Worm (Caenorhabditis elegans): ENCODE data around the gene F23A7.4.

F23A7.4 gene

ce11 chrX:16209660-16210059 is 2.7 kb upstream of the F23A7.4 start (continued):
- TF ChIP-seq nfya-2 (GFP tag; IDR thresholded peaks at IDR 0.05) (no peak), nhr-179 (tag; optimal IDR thresholded peaks at IDR 0.05) (peak; percentile 69), sdz-38 (tag; optimal IDR thresholded peaks at IDR 0.05) (no peak), lsy-27 (tag; optimal IDR thresholded peaks at IDR 0.05; ENCODE audit: borderline replicate concordance, insufficient read depth) (peak; percentile 80), sea-2 (GFP tag; IDR thresholded peaks at IDR 0.05) (peak; percentile 71; the same call in 1 of the 2 replicates), aptf-2 (GFP tag; conservative IDR thresholded peaks at IDR 0.05) (0 out of 2 replicates have a peak, but pooled peaks have one; percentile 26), ztf-6 (GFP tag; IDR thresholded peaks at IDR 0.05) (peak; percentile 87; the same call in 1 of the 2 replicates), Y67H2A.10 (GFP tag; conservative IDR thresholded peaks at IDR 0.05) (0 out of 2 replicates have a peak, but pooled peaks have one; percentile 34), dox-1 (GFP tag; IDR thresholded peaks at IDR 0.05) (peak; percentile 94), F55B11.4 (tag; optimal IDR thresholded peaks at IDR 0.05; ENCODE audit: borderline replicate concordance, insufficient read depth) (no peak), snpc-3.4 (tag; optimal IDR thresholded peaks at IDR 0.05) (peak; percentile 86), nhr-80 (tag; optimal IDR thresholded peaks at IDR 0.05) (peak; percentile 54), tlf-1 (GFP tag; optimal IDR thresholded peaks at IDR 0.05) (peak; percentile 86), ceh-79 (tag; optimal IDR thresholded peaks at IDR 0.05) (no peak), zim-3 (tag; optimal IDR thresholded peaks at IDR 0.05) (peak; percentile 80), Y79H2A.3 (GFP tag; conservative IDR thresholded peaks at IDR 0.05) (no peak), unc-130 (GFP tag; optimal IDR thresholded peaks at IDR 0.05) (peak; percentile 41), ZK185.1 (tag; optimal IDR thresholded peaks at IDR 0.05; ENCODE audit: poor library complexity, severe bottlenecking) (peak; percentile 90), F37B4.10 (GFP tag; IDR thresholded peaks at IDR 0.05) (0 out of 2 replicates have a peak, but pooled peaks have one; percentile 49), ztf-22 (GFP tag; optimal IDR thresholded peaks at IDR 0.05) (peak; percentile 53), rec-8 (tag; optimal IDR thresholded peaks at IDR 0.05) (peak; percentile 63 to 82), zfh-2 (GFP tag; conservative IDR thresholded peaks at IDR 0.05) (peak; percentile 68), nfyb-1 (GFP tag; IDR thresholded peaks at IDR 0.05) (peak; percentile 93), snpc-4 (GFP tag; optimal IDR thresholded peaks at IDR 0.05) (peak; percentile 76), snpc-4 (tag; optimal IDR thresholded peaks at IDR 0.05) (peak; percentile 82 to 89 (median 87)), mcd-1 (GFP tag; IDR thresholded peaks at IDR 0.05) (peak; percentile 81), chd-7 (tag; optimal IDR thresholded peaks at IDR 0.05) (peak; percentile 85), K12H6.12 (tag; optimal IDR thresholded peaks at IDR 0.05) (peak; percentile 69), rcor-1 (GFP tag; IDR thresholded peaks at IDR 0.05) (peak; percentile 91), ama-1 (optimal IDR thresholded peaks at IDR 0.05) (no peak), ama-1 (GFP tag; optimal IDR thresholded peaks at IDR 0.05) (peak; percentile 84), Y53F4B.3 (GFP tag; IDR thresholded peaks at IDR 0.05) (no peak), T07F8.4 (tag; optimal IDR thresholded peaks at IDR 0.05) (peak; percentile 85), egl-44 (GFP tag; IDR thresholded peaks at IDR 0.05) (peak; percentile 97), ccch-3 (GFP tag; optimal IDR thresholded peaks at IDR 0.05) (no peak), Y53G8AR.9 (GFP tag; conservative IDR thresholded peaks at IDR 0.05) (peak; percentile 89), lin-35 (GFP tag; optimal IDR thresholded peaks at IDR 0.05) (peak in 2 of 3 experiments; percentile 5 to 89), F52B5.7 (tag; optimal IDR thresholded peaks at IDR 0.05) (peak; percentile 89), madf-8 (GFP tag; conservative IDR thresholded peaks at IDR 0.05) (peak; percentile 51), Y95B8A.8 (GFP tag; IDR thresholded peaks at IDR 0.05) (peak; percentile 57; the same call in 1 of the 2 replicates), lsl-1 (GFP tag; optimal IDR thresholded peaks at IDR 0.05) (no peak), ekl-4 (GFP tag; IDR thresholded peaks at IDR 0.05) (peak; percentile 89), rpc-1 (optimal IDR thresholded peaks at IDR 0.05) (peak; percentile 96), rpc-1 (tag; optimal IDR thresholded peaks at IDR 0.05) (peak; percentile 92)

Data from whole organism, young adult.